Fruit fly (Drosophila melanogaster) whole organism, adult: ENCODE measurements around the gene Ugt302E1.

Experiments used
- CG5204 ChIP-seq: fragments of 200-800 bp; sonication (Bioruptor generic); optimal IDR thresholded peaks from 2 replicates; lab custom pipeline; 2016; ENCODE audit warnings: missing biosample characterization, missing genetic modification characterization
- CG7045 ChIP-seq: fragments of 200-800 bp; sonication (Bioruptor generic); optimal IDR thresholded peaks from 2 replicates; lab custom pipeline; 2017; ENCODE audit warnings: missing biosample characterization, mild to moderate bottlenecking, missing genetic modification characterization
- kay ChIP-seq: fragments of 200-800 bp; sonication (Bioruptor generic); peaks from one replicate; lab custom pipeline; 2016; ENCODE audit warnings: missing biosample characterization, missing genetic modification characterization, borderline replicate concordance
- ovo ChIP-seq: fragments of 200-800 bp; sonication (Bioruptor generic); optimal IDR thresholded peaks from 2 replicates; lab custom pipeline; 2016; ENCODE audit warnings: missing biosample characterization, missing genetic modification characterization

DNA sequence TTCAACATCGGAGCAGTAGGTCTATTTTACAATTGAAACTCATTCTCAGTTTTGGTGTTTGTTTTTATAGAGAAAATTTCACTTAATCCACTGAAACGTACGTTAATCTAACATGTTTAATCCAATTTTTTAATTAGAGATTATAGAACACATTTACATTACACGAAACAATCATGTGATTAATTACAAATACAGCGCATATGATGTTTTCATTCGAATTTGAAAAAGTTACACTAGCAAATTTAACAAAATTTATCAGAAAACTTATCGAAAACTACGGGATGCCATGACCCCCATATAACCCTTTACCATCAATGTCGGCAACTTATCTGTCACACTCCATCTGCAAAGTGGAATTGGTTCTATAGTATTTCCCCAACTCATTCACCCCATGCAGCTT, 9.3 kb upstream of the Ugt302E1 start, which contains the start of gene CheA86a:
- TF ChIP-seq CG7045 (GFP tag; lab: Kevin White, UChicago) = no peak
- TF ChIP-seq CG5204 (GFP tag; lab: Kevin White, UChicago) = no peak
- no peak for TF ChIP-seq ovo (GFP tag; lab: Kevin White, UChicago)
- TF ChIP-seq kay (GFP tag; lab: Kevin White, UChicago) = no peak
